Fruit fly (Drosophila melanogaster): ENCODE measurements around the gene CG31189.

Gene CG31189

DNA sequence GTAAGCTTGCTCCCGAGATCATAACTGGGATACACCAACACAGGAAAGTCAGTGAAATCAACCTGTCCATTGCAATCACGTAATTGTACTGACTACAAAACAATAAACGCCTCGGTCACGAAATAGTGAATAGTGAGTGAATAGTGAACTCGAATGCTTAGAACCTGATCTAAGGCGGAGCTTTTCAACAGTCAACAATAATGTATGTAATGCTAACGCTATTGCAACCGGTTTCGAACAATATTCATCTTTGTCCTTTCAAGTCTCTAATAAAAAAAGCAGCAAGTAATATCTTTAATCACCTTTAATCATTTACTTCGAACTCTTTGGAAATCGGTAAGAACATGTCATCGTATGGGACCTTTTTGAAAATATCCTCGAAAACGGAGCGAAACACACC, at the start of gene CG31189:
TSS of gene CG31189 (minus strand) at position 101 of the 400 bp plus-strand sequence.
- TF ChIP-seq fd96Ca (GFP tag; IDR thresholded peaks at IDR 0.05): no peak
- TF ChIP-seq CG34367 (tag; optimal IDR thresholded peaks at IDR 0.05): no peak
- TF ChIP-seq Pif1A (GFP tag; optimal IDR thresholded peaks at IDR 0.05): no peak
- no peak for TF ChIP-seq CG14655 (GFP tag; optimal IDR thresholded peaks at IDR 0.05)
- TF ChIP-seq CG12605 (GFP tag; IDR thresholded peaks at IDR 0.05): no peak
- TF ChIP-seq rn (GFP tag; IDR thresholded peaks at IDR 0.05): no peak
- TF ChIP-seq EcR (GFP tag; optimal IDR thresholded peaks at IDR 0.05): no peak
- no peak for TF ChIP-seq Ets98B (GFP tag; IDR thresholded peaks at IDR 0.05)
- TF ChIP-seq D1 (tag; optimal IDR thresholded peaks at IDR 0.05): no peak
- TF ChIP-seq CG15710 (tag; optimal IDR thresholded peaks at IDR 0.05): no peak
- TF ChIP-seq CG9948 (tag; optimal IDR thresholded peaks at IDR 0.05): no peak
- no peak for TF ChIP-seq CG13204 (GFP tag; optimal IDR thresholded peaks at IDR 0.05)

DNA sequence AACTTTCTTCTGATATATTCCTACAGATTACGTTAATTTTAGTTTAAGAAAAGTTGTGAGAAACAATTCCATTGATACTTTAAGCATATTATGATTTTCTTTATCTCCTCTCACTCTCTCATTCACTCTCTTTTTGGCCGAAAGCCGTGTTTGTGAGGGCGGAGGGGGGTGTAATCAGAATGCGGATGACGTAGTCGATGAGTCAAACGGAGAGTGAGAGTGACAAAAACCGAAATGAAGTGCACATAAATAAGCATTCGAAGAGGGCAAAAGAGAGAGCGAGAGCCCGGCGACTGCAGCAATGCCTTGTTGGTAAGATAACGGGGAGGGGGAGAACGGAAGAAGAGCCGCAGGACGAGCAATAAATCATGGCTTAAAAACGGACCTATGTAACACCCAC, 48.6 kb upstream of the CG31189 start:
- TF ChIP-seq CG12605 (GFP tag; IDR thresholded peaks at IDR 0.05) (no peak), CG8159 (tag; optimal IDR thresholded peaks at IDR 0.05) (no peak), rn (GFP tag; IDR thresholded peaks at IDR 0.05) (no peak), CG15710 (tag; optimal IDR thresholded peaks at IDR 0.05) (no peak)

DNA sequence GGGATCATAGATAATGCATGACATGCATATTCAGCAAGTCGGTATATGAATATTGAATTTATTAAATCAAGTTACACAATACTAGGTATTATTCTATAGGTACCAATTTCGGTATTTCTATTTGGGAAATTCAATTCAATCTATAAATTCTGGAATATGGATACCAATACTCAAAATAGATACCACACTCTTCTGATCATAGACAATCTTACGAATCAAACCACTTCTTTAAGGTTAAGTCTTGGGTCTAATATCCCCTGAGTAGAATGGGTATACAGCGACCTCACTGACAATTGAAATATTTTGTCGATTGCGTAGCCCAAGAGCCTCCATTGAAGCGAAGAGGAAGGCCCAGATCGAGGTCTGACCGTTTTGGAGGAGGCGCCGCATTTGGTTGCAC, 47.2 kb upstream of the CG31189 start:
- TF ChIP-seq CG15710 (tag; optimal IDR thresholded peaks at IDR 0.05) (no peak), CG17806 (tag; optimal IDR thresholded peaks at IDR 0.05) (no peak), Pif1A (GFP tag; optimal IDR thresholded peaks at IDR 0.05) (no peak), CG8301 (tag; optimal IDR thresholded peaks at IDR 0.05) (no peak), EcR (GFP tag; optimal IDR thresholded peaks at IDR 0.05) (no peak), Pif1B (GFP tag; optimal IDR thresholded peaks at IDR 0.05) (no peak), D1 (tag; optimal IDR thresholded peaks at IDR 0.05) (no peak), CG4496 (GFP tag; IDR thresholded peaks at IDR 0.05) (no peak), Ets98B (GFP tag; IDR thresholded peaks at IDR 0.05) (no peak), fd96Ca (GFP tag; IDR thresholded peaks at IDR 0.05) (no peak), CG14655 (GFP tag; optimal IDR thresholded peaks at IDR 0.05) (no peak), CG10348 (GFP tag; IDR thresholded peaks at IDR 0.05) (no peak), Snoo (tag; optimal IDR thresholded peaks at IDR 0.05) (no peak)

DNA sequence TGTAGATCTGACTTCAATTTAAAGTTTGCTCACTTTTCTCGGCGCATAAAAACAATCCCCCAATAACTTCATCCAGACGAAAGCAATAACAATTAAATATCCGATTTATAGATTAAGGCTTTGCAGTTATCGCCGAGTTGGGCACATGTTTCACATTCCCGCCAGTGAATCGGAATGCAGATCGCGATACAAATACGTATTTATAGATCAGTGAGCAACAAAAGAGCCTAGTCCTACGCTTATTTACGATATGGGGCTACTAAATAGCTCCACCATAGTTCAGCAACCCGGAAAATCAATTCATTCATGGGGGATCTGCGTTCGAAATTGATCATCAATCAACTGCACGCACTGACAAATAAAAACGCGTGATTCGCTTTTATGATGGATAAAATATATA, 46.4 kb upstream of the CG31189 start:
- no peak for TF ChIP-seq CG15710 (tag; optimal IDR thresholded peaks at IDR 0.05)
- TF ChIP-seq CG8159 (tag; optimal IDR thresholded peaks at IDR 0.05): no peak
- TF ChIP-seq CG12605 (GFP tag; IDR thresholded peaks at IDR 0.05): no peak
- TF ChIP-seq CG8301 (tag; optimal IDR thresholded peaks at IDR 0.05): no peak
- TF ChIP-seq fd96Ca (GFP tag; IDR thresholded peaks at IDR 0.05): no peak
- TF ChIP-seq EcR (GFP tag; optimal IDR thresholded peaks at IDR 0.05): peak; percentile 64
- no peak for TF ChIP-seq CG10348 (GFP tag; IDR thresholded peaks at IDR 0.05)
- no peak for TF ChIP-seq CG34367 (tag; optimal IDR thresholded peaks at IDR 0.05)

DNA sequence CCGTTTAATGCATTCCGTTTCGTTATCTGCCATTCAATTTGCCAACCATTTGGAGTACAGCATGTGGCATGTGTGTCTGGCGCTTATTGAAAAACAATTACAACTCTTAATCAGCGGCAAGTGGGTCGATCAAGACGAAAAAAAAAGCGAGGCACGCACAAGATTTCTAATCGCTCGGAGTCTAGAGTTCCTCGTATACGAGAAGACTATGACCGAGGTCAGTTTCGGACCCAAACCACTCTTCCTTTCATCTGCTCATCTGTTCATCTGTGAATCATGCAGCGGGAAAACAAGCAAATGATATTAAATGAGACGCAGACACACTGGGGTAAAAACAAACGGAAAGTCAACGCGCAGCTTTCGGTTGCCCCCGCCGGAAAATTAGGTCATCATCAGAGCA, 45.9 kb upstream of the CG31189 start:
- TF ChIP-seq rn (GFP tag; IDR thresholded peaks at IDR 0.05) (no peak), CG4496 (GFP tag; IDR thresholded peaks at IDR 0.05) (peak; percentile 40; the same call in 1 of the 3 replicates)

DNA sequence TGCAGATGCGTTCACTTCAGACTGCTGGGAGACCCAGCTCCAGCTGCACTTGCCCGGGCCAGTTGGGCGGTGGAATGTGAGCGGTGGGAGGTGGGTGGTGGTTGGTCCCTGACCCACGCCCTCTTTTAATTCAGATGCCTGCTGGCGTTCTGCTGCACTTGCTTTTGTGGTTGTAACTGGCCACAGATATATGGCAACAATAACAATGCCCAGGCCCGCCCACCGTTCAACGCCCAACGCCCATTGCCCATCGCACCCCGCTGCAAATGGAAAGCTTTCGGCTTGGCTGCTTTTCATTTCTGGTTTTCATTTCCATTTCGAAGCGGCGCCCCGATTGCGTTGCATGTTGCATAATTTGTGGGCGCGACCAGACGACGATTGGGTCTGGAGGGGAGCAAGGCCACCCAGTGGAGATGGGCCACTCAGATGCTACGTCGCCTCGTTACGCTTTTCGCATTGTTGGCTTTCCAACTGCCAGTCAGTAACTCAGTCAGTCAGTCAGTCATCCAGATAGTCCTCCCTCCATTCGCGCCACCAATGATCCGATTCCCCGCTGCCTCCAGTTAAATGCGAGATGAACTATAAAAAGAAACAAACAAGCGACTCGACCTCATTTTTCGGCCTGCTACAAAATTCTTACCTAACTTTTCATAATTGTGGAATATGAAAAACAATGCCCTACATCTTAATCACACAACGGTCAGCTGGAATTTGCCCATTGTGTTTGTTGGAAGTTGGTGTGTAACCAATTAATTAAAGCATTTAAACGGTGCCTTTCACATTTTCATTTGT, 44.8 kb upstream of the CG31189 start:
- TF ChIP-seq CG10348 (GFP tag; IDR thresholded peaks at IDR 0.05): no peak
- TF ChIP-seq rn (GFP tag; IDR thresholded peaks at IDR 0.05): no peak
- TF ChIP-seq EcR (GFP tag; optimal IDR thresholded peaks at IDR 0.05): peak; percentile 62
- no peak for TF ChIP-seq CG12605 (GFP tag; IDR thresholded peaks at IDR 0.05)
- no peak for TF ChIP-seq CG8159 (tag; optimal IDR thresholded peaks at IDR 0.05)
- no peak for TF ChIP-seq CG9948 (tag; optimal IDR thresholded peaks at IDR 0.05)
- TF ChIP-seq CG32121 (GFP tag; IDR thresholded peaks at IDR 0.05): no peak
- TF ChIP-seq gl (tag; optimal IDR thresholded peaks at IDR 0.05): no peak
- no peak for TF ChIP-seq CG4496 (GFP tag; IDR thresholded peaks at IDR 0.05)
- peak; percentile 20 for TF ChIP-seq CG13204 (GFP tag; optimal IDR thresholded peaks at IDR 0.05)
- no peak for TF ChIP-seq CG8301 (tag; optimal IDR thresholded peaks at IDR 0.05)

DNA sequence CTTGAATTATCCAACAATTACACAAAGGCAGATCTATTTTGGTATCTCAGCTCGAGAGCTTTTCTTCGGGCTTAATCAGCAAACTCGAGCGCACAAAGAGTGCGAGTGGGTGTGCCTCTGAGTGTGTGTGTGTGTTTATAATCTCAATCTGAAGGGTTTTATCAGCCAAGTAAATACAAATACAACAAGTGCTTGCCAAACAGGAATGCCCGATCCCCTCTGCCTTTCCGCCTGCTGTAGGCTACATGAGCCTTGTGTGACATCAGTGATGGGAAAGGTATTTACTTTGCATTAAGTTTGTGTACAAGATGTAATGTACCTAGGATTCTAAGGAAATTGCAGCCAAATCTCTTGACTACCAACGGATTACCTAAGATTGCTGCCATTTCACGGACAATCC, 43.8 kb upstream of the CG31189 start:
- TF ChIP-seq D1 (tag; optimal IDR thresholded peaks at IDR 0.05): no peak
- TF ChIP-seq Pif1B (GFP tag; optimal IDR thresholded peaks at IDR 0.05): peak; percentile 64
- TF ChIP-seq gl (tag; optimal IDR thresholded peaks at IDR 0.05): peak; percentile 12
- peak; percentile 43 for TF ChIP-seq Snoo (tag; optimal IDR thresholded peaks at IDR 0.05)
- TF ChIP-seq CG17806 (tag; optimal IDR thresholded peaks at IDR 0.05): no peak
- TF ChIP-seq fd96Ca (GFP tag; IDR thresholded peaks at IDR 0.05): peak; percentile 42; the same call in 1 of the 3 replicates
- no peak for TF ChIP-seq CG8301 (tag; optimal IDR thresholded peaks at IDR 0.05)
- TF ChIP-seq Ets98B (GFP tag; IDR thresholded peaks at IDR 0.05): peak; percentile 27; the same call in 1 of the 2 replicates
- TF ChIP-seq CG34367 (tag; optimal IDR thresholded peaks at IDR 0.05): peak; percentile 41
- TF ChIP-seq CG32121 (GFP tag; IDR thresholded peaks at IDR 0.05): peak; percentile 29; the same call in 1 of the 2 replicates
- TF ChIP-seq CG4496 (GFP tag; IDR thresholded peaks at IDR 0.05): peak; percentile 54; the same call in 1 of the 3 replicates
- TF ChIP-seq CG15710 (tag; optimal IDR thresholded peaks at IDR 0.05): no peak
- TF ChIP-seq CG12605 (GFP tag; IDR thresholded peaks at IDR 0.05): 0 out of 2 replicates have a peak, but pooled peaks have one; percentile 31
- TF ChIP-seq Pif1A (GFP tag; optimal IDR thresholded peaks at IDR 0.05): peak; percentile 60
- TF ChIP-seq CG13204 (GFP tag; optimal IDR thresholded peaks at IDR 0.05): no peak
- TF ChIP-seq CG14655 (GFP tag; optimal IDR thresholded peaks at IDR 0.05): no peak
- TF ChIP-seq CG8159 (tag; optimal IDR thresholded peaks at IDR 0.05): peak; percentile 32

All from whole organism, pupa.